Fruit fly (Drosophila melanogaster): Measurements from ENCODE around the gene CG13933.
A peak's percentile ranks its signal among the peaks of the same experiment; 100 is the strongest.

The CG13933 gene

dm6 chr3L:1777249-1777648 is 2.3 kb upstream of the CG13933 start, which contains the start of the genes CG2021 and mRpL46 (continued):
- TF ChIP-seq vfl (GFP tag; optimal IDR thresholded peaks at IDR 0.05) (no peak), slou (GFP tag; optimal IDR thresholded peaks at IDR 0.05) (no peak), Doc3 (GFP tag; IDR thresholded peaks at IDR 0.05; ENCODE audit: partially characterized antibody) (peak; percentile 43; the same call in 2 of the 3 replicates), hkb (optimal IDR thresholded peaks at IDR 0.05) (no peak), hkb (GFP tag; IDR thresholded peaks at IDR 0.05) (no peak), bbx (GFP tag; IDR thresholded peaks at IDR 0.05; ENCODE audit: partially characterized antibody) (peak; percentile 44), amos (GFP tag; IDR thresholded peaks at IDR 0.05; ENCODE audit: partially characterized antibody) (peak; percentile 40; the same call in 1 of the 2 replicates), BEAF-32 (GFP tag; optimal IDR thresholded peaks at IDR 0.05) (peak; percentile 8), CG12659 (GFP tag; optimal IDR thresholded peaks at IDR 0.05) (no peak), CG4424 (GFP tag; optimal IDR thresholded peaks at IDR 0.05) (no peak), Hand (GFP tag; optimal IDR thresholded peaks at IDR 0.05) (no peak), CG11398 (GFP tag; optimal IDR thresholded peaks at IDR 0.05) (no peak), pzg (GFP tag; optimal IDR thresholded peaks at IDR 0.05) (peak; percentile 24), tgo (GFP tag; IDR thresholded peaks at IDR 0.05) (no peak), otp (GFP tag; IDR thresholded peaks at IDR 0.05) (no peak), CG6654 (GFP tag; optimal IDR thresholded peaks at IDR 0.05) (no peak), CG17328 (GFP tag; IDR thresholded peaks at IDR 0.05) (no peak), CG34224 (GFP tag; IDR thresholded peaks at IDR 0.05; ENCODE audit: partially characterized antibody) (peak; percentile 38; the same call in 2 of the 3 replicates), sens-2 (GFP tag; IDR thresholded peaks at IDR 0.05) (no peak), YL-1 (GFP tag; optimal IDR thresholded peaks at IDR 0.05) (no peak), run (tag; optimal IDR thresholded peaks at IDR 0.05) (no peak), Optix (GFP tag; IDR thresholded peaks at IDR 0.05) (no peak), Awh (GFP tag; IDR thresholded peaks at IDR 0.05) (no peak), Hr39 (optimal IDR thresholded peaks at IDR 0.05) (no peak), Dek (tag; optimal IDR thresholded peaks at IDR 0.05) (no peak), CG9727 (GFP tag; optimal IDR thresholded peaks at IDR 0.05) (no peak), CG7963 (GFP tag; IDR thresholded peaks at IDR 0.05; ENCODE audit: partially characterized antibody) (peak; percentile 49; the same call in 1 of the 3 replicates), CG43689 (GFP tag; IDR thresholded peaks at IDR 0.05) (no peak), CG1024 (GFP tag; IDR thresholded peaks at IDR 0.05) (no peak), bowl (GFP tag; IDR thresholded peaks at IDR 0.05) (no peak), CG15514 (GFP tag; optimal IDR thresholded peaks at IDR 0.05) (no peak), CG17186 (GFP tag; optimal IDR thresholded peaks at IDR 0.05) (peak; percentile 50), CG11247 (GFP tag; IDR thresholded peaks at IDR 0.05) (no peak), fd102C (GFP tag; optimal IDR thresholded peaks at IDR 0.05) (no peak), Sry-δ (GFP tag; optimal IDR thresholded peaks at IDR 0.05) (no peak), NK7.1 (GFP tag; optimal IDR thresholded peaks at IDR 0.05) (no peak), CG10462 (GFP tag; optimal IDR thresholded peaks at IDR 0.05) (no peak), CG17829 (tag; optimal IDR thresholded peaks at IDR 0.05) (no peak), luna (GFP tag; optimal IDR thresholded peaks at IDR 0.05) (no peak), abd-A (tag; optimal IDR thresholded peaks at IDR 0.05) (no peak), Dip2 (GFP tag; IDR thresholded peaks at IDR 0.05) (no peak), CG12236 (GFP tag; optimal IDR thresholded peaks at IDR 0.05) (no peak), cato (GFP tag; optimal IDR thresholded peaks at IDR 0.05; ENCODE audit: borderline replicate concordance) (no peak), CG30431 (GFP tag; optimal IDR thresholded peaks at IDR 0.05) (no peak), CG42726 (GFP tag; IDR thresholded peaks at IDR 0.05; ENCODE audit: partially characterized antibody) (no peak), CG34422 (GFP tag; IDR thresholded peaks at IDR 0.05) (no peak), Bteb2 (GFP tag; optimal IDR thresholded peaks at IDR 0.05) (no peak), CG3838 (GFP tag; optimal IDR thresholded peaks at IDR 0.05) (no peak), kni (GFP tag; optimal IDR thresholded peaks at IDR 0.05) (no peak), Med (GFP tag) (peak; percentile 59), twi (tag; optimal IDR thresholded peaks at IDR 0.05) (no peak), CoRest (tag; optimal IDR thresholded peaks at IDR 0.05) (no peak)
